Fruit fly (Drosophila melanogaster) whole organism, adult: Measurements from ENCODE around the gene Muc68D.

ENCODE experiments used
- CG11617 ChIP-seq: fragments of 200-800 bp; sonication (Bioruptor generic); optimal IDR thresholded peaks from 2 replicates; lab custom pipeline; 2017; ENCODE audit warnings: mild to moderate bottlenecking, missing biosample characterization, missing genetic modification reagents, missing genetic modification characterization
- CG12768 ChIP-seq: fragments of 200-800 bp; sonication (Bioruptor generic); optimal IDR thresholded peaks from 2 replicates; lab custom pipeline; 2017; ENCODE audit warnings: missing biosample characterization, missing genetic modification characterization, mild to moderate bottlenecking, moderate library complexity, missing genetic modification reagents
- CG14711 ChIP-seq: fragments of 200-800 bp; sonication (Bioruptor generic); optimal IDR thresholded peaks from 2 replicates; lab custom pipeline; 2018; ENCODE audit warnings: missing biosample characterization, mild to moderate bottlenecking, missing genetic modification characterization, moderate library complexity
- CG1620 ChIP-seq: fragments of 200-800 bp; sonication (Bioruptor generic); optimal IDR thresholded peaks from 2 replicates; lab custom pipeline; 2016; ENCODE audit warnings: missing biosample characterization, missing genetic modification characterization
- CG33017 ChIP-seq: fragments of 200-800 bp; sonication (Bioruptor generic); optimal IDR thresholded peaks from 2 replicates; lab custom pipeline; 2018; ENCODE audit warnings: missing biosample characterization, mild to moderate bottlenecking, missing genetic modification characterization, moderate library complexity
- CG5204 ChIP-seq: fragments of 200-800 bp; sonication (Bioruptor generic); optimal IDR thresholded peaks from 2 replicates; lab custom pipeline; 2016; ENCODE audit warnings: missing biosample characterization, missing genetic modification characterization
- CG7045 ChIP-seq: fragments of 200-800 bp; sonication (Bioruptor generic); optimal IDR thresholded peaks from 2 replicates; lab custom pipeline; 2017; ENCODE audit warnings: missing biosample characterization, mild to moderate bottlenecking, missing genetic modification characterization
- CG7101 ChIP-seq: fragments of 200-800 bp; sonication (Bioruptor generic); optimal IDR thresholded peaks from 2 replicates; lab custom pipeline; 2018; ENCODE audit warnings: missing biosample characterization, mild to moderate bottlenecking, missing genetic modification characterization, moderate library complexity
- Clk ChIP-seq: fragments of 200-800 bp; sonication (Bioruptor generic); optimal IDR thresholded peaks from 2 replicates; lab custom pipeline; 2017; ENCODE audit warnings: missing biosample characterization, missing genetic modification characterization
- Crg-1 ChIP-seq: fragments of 200-800 bp; sonication (Bioruptor generic); optimal IDR thresholded peaks from 2 replicates; lab custom pipeline; 2016; ENCODE audit warnings: missing biosample characterization, missing genetic modification characterization
- Hr96 ChIP-seq: fragments of 200-800 bp; sonication (Bioruptor generic); optimal IDR thresholded peaks from 2 replicates; lab custom pipeline; 2016; ENCODE audit warnings: missing biosample characterization, missing genetic modification characterization
- Mnt ChIP-seq: fragments of 200-800 bp; sonication (Bioruptor generic); optimal IDR thresholded peaks from 2 replicates; lab custom pipeline; 2016; ENCODE audit warnings: missing biosample characterization, mild to moderate bottlenecking, missing genetic modification characterization
- bab1 ChIP-seq: fragments of 200-800 bp; sonication (Bioruptor generic); optimal IDR thresholded peaks from 3 replicates; lab custom pipeline; 2019; ENCODE audit warnings: missing biosample characterization, mild to moderate bottlenecking, missing genetic modification characterization, moderate library complexity
- cic ChIP-seq: fragments of 200-800 bp; sonication (Bioruptor generic); optimal IDR thresholded peaks from 2 replicates; lab custom pipeline; 2017; ENCODE audit warnings: missing biosample characterization, mild to moderate bottlenecking, missing genetic modification characterization, moderate library complexity
- cnc ChIP-seq, 2 experiments: fragments of >200 bp; optimal IDR thresholded peaks; 2 replicates each; lab custom pipeline; 2017
- kay ChIP-seq: fragments of 200-800 bp; sonication (Bioruptor generic); peaks from one replicate; lab custom pipeline; 2016; ENCODE audit warnings: missing biosample characterization, missing genetic modification characterization, borderline replicate concordance
- ovo ChIP-seq: fragments of 200-800 bp; sonication (Bioruptor generic); optimal IDR thresholded peaks from 2 replicates; lab custom pipeline; 2016; ENCODE audit warnings: missing biosample characterization, missing genetic modification characterization
- pad ChIP-seq: fragments of 200-800 bp; sonication (Bioruptor generic); optimal IDR thresholded peaks from 3 replicates; lab custom pipeline; 2017; ENCODE audit warnings: missing biosample characterization, missing genetic modification characterization, mild to moderate bottlenecking, moderate library complexity, missing genetic modification reagents
- tj ChIP-seq: fragments of 200-800 bp; sonication (Bioruptor generic); optimal IDR thresholded peaks from 3 replicates; lab custom pipeline; 2017; ENCODE audit warnings: missing biosample characterization, mild to moderate bottlenecking, missing genetic modification characterization, moderate library complexity
- toe ChIP-seq: fragments of 200-800 bp; sonication (Bioruptor generic); optimal IDR thresholded peaks from 2 replicates; lab custom pipeline; 2016; ENCODE audit warnings: missing biosample characterization, missing genetic modification characterization

Muc68D gene

DNA sequence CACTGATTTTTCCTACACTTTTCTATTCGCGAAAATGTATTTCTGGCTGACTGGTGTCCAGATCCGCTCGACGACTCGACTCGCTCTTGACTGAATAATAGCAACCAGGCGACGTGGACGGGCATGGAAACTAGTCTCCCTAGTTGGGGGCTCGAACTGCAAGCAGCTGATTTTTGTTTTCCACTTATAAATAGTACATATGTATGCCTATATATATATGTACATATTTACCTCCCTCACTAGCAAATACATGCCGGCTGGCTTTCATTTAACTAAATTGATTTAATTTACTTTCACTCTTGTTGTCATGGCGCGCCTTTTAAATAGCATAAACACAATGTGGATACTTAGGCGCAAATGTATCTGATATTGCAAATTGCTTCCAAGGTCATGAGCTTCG is 28.8 kb upstream of the Muc68D start, which contains the start of gene Gcat:
Gene Gcat, minus strand, starts transcription at position 101 of the 400 bp plus-strand sequence.
- no peak for TF ChIP-seq cic (GFP tag; lab: Kevin White, UChicago)
- TF ChIP-seq ovo, result no peak
- TF ChIP-seq pad (GFP tag; lab: Kevin White, UChicago), result no peak
- no peak for TF ChIP-seq Clk
- TF ChIP-seq CG1620 (GFP tag; lab: Kevin White, UChicago), result no peak
- no peak for TF ChIP-seq kay (GFP tag; lab: Kevin White, UChicago)

dm6 chr3L:11795440-11795983 is 23.6 kb upstream of the Muc68D start, which contains the start of gene Klp68D:
TSS of gene Klp68D (plus strand) at chr3L:11795614.
- TF ChIP-seq bab1, result peak; percentile 34
- peak; percentile 48 for TF ChIP-seq kay (GFP tag; lab: Kevin White, UChicago)
- no peak for TF ChIP-seq Crg-1 (GFP tag; lab: Kevin White, UChicago)

dm6 chr3L:11793233-11793800 is 21.4 kb upstream of the Muc68D start, which contains the start of the genes twy and CG10907:
TSS of gene twy (minus strand) at chr3L:11793283.
TSS of gene CG10907 (plus strand) at chr3L:11793514.
- TF ChIP-seq Hr96 (no peak), kay (GFP tag; lab: Kevin White, UChicago) (no peak), Mnt (GFP tag; lab: Kevin White, UChicago) (no peak), pad (GFP tag; lab: Kevin White, UChicago) (no peak), CG11617 (GFP tag; lab: Kevin White, UChicago) (no peak), ovo (no peak), CG33017 (tag; lab: Kevin White, UChicago) (no peak), cic (GFP tag; lab: Kevin White, UChicago) (no peak), CG7101 (no peak), toe (no peak), CG7045 (GFP tag; lab: Kevin White, UChicago) (no peak), CG12768 (GFP tag; lab: Kevin White, UChicago) (no peak), CG14711 (tag; lab: Kevin White, UChicago) (no peak), Clk (no peak), tj (GFP tag; lab: Kevin White, UChicago) (no peak), Crg-1 (GFP tag; lab: Kevin White, UChicago) (no peak), cnc (optimal IDR thresholded peaks at IDR 0.05; lab: Kevin White, UChicago) (no peak), CG1620 (GFP tag; lab: Kevin White, UChicago) (no peak), bab1 (no peak), CG5204 (GFP tag; lab: Kevin White, UChicago) (no peak)

dm6 chr3L:11789773-11790172 is 17.8 kb upstream of the Muc68D start, which contains the start of gene Pi3K68D:
TSS of gene Pi3K68D (minus strand) at chr3L:11790013.
- TF ChIP-seq Crg-1 (GFP tag; lab: Kevin White, UChicago) (no peak), CG12768 (GFP tag; lab: Kevin White, UChicago) (no peak), ovo (no peak), kay (GFP tag; lab: Kevin White, UChicago) (peak; percentile 93), CG1620 (GFP tag; lab: Kevin White, UChicago) (peak; percentile 4), pad (GFP tag; lab: Kevin White, UChicago) (no peak), toe (peak; percentile 13), cnc (optimal IDR thresholded peaks at IDR 0.05; lab: Kevin White, UChicago) (no peak), bab1 (peak; percentile 36), CG7045 (GFP tag; lab: Kevin White, UChicago) (no peak), tj (GFP tag; lab: Kevin White, UChicago) (no peak), Hr96 (no peak), CG7101 (peak; percentile 15)

DNA sequence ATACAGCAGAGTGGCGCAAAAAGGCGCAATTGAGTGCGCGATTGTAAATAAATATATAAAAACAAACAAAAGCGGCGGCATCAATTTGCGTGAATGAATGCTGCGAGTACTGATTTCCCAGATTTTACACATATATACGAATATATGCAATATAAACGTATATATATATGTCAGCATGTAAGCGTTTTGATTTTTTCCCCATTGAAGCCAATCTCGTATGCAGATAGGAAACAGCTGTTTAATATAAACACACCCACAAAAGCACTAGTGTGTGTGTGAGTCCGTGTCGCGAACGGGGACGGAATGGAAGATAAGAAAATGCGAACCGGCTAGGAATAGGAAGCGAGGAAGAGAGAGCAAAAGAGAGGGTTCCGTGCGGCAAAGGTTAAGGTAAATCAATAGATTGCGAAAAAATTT is 17.0 kb upstream of the Muc68D start:
- TF ChIP-seq CG1620 (GFP tag; lab: Kevin White, UChicago) (no peak), cnc (optimal IDR thresholded peaks at IDR 0.05; lab: Kevin White, UChicago) (no peak), toe (no peak), Clk (no peak), kay (GFP tag; lab: Kevin White, UChicago) (peak; percentile 90), CG5204 (GFP tag; lab: Kevin White, UChicago) (no peak), CG7045 (GFP tag; lab: Kevin White, UChicago) (no peak), CG7101 (no peak), CG11617 (GFP tag; lab: Kevin White, UChicago) (no peak), Mnt (GFP tag; lab: Kevin White, UChicago) (peak; percentile 17), Crg-1 (GFP tag; lab: Kevin White, UChicago) (no peak), ovo (no peak), pad (GFP tag; lab: Kevin White, UChicago) (peak; percentile 57), Hr96 (no peak), CG12768 (GFP tag; lab: Kevin White, UChicago) (no peak), tj (GFP tag; lab: Kevin White, UChicago) (peak; percentile 11), CG33017 (tag; lab: Kevin White, UChicago) (no peak), bab1 (no peak), cic (GFP tag; lab: Kevin White, UChicago) (peak; percentile 99), CG14711 (tag; lab: Kevin White, UChicago) (no peak)

- TF ChIP-seq CG1620 (GFP tag; lab: Kevin White, UChicago) (no peak), CG11617 (GFP tag; lab: Kevin White, UChicago) (peak; percentile 19), CG14711 (tag; lab: Kevin White, UChicago) (no peak), ovo (peak; percentile 50), CG7101 (peak; percentile 23), CG12768 (GFP tag; lab: Kevin White, UChicago) (peak; percentile 42), cic (GFP tag; lab: Kevin White, UChicago) (no peak), tj (GFP tag; lab: Kevin White, UChicago) (no peak), CG7045 (GFP tag; lab: Kevin White, UChicago) (peak; percentile 39), Hr96 (peak; percentile 7)
These were observed 16.2 kb upstream of the Muc68D start for dm6 chr3L:11788195-11788594.
